Worm (Caenorhabditis elegans): Measurements from ENCODE around the gene best-9.

DNA sequence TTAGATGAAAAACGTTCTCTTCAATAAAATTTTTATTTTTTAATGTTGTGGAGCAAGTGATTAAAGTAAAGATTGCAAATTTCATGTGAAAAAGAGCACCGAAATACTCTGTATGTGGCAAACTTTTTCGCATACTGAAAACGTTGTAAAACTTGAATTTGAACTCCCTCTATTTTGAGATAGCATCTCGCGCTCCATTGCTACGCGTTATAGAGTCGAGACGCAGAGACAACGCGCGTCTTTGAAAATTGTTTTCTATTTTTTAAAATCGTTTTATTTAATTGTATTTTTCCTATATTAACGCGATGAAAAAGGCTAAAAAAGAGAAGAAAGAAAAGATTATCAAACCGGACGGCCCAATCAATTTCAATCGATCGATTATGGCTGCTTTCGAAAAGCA lies 11.9 kb upstream of the best-9 start, which contains the start of gene fan-1:
- peak; percentile 43 to 74 (median 49) for TF ChIP-seq ceh-82 (tag; optimal IDR thresholded peaks at IDR 0.05)
- no peak for TF ChIP-seq nhr-11 (tag; optimal IDR thresholded peaks at IDR 0.05)
- TF ChIP-seq zag-1 (tag; optimal IDR thresholded peaks at IDR 0.05): no peak
- no peak for TF ChIP-seq ets-5 (GFP tag; IDR thresholded peaks at IDR 0.05)
- peak; percentile 0 for TF ChIP-seq lin-39 (tag; optimal IDR thresholded peaks at IDR 0.05)
- peak; percentile 31 for TF ChIP-seq nhr-90 (tag; optimal IDR thresholded peaks at IDR 0.05; ENCODE audit: poor library complexity)
- peak; percentile 55 for TF ChIP-seq lin-15B (tag; optimal IDR thresholded peaks at IDR 0.05)
- no peak for TF ChIP-seq elt-2 (tag; optimal IDR thresholded peaks at IDR 0.05)
- TF ChIP-seq egl-27 (tag; optimal IDR thresholded peaks at IDR 0.05): no peak
- TF ChIP-seq aha-1 (tag; optimal IDR thresholded peaks at IDR 0.05): no peak

Data from whole organism, L1 larva.